Fruit fly (Drosophila melanogaster): ENCODE measurements around the gene lmgB.

Gene lmgB

DNA sequence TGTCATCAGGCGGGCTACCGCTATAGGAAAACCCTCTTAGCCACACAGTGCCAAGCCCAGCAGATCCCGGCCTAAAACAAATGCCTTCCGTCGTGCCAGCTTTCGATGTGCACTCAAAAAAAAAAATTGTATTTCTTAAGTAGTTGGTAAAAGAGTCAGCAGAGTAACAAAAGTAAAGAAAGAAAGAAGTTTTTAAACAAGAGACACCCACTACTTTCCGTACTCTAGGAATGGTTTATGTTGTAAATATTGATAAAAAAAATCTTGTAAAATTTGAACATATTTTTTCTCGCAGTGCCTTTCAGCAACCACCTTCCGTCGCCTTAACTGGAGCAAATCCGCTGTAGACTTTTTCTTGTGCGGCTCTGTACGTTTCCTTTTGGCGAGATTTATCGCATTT, 44.5 kb upstream of the lmgB start (continued):
- no peak for TF ChIP-seq btn (GFP tag; optimal IDR thresholded peaks at IDR 0.05)
- TF ChIP-seq zen2 (GFP tag; IDR thresholded peaks at IDR 0.05; ENCODE audit: partially characterized antibody): no peak
- TF ChIP-seq fd3F (GFP tag; optimal IDR thresholded peaks at IDR 0.05): peak; percentile 22
- no peak for TF ChIP-seq C15 (GFP tag; IDR thresholded peaks at IDR 0.05)
- TF ChIP-seq CG30431 (GFP tag; optimal IDR thresholded peaks at IDR 0.05): no peak
- TF ChIP-seq CG10959 (GFP tag; IDR thresholded peaks at IDR 0.05): no peak
- no peak for TF ChIP-seq gro (GFP tag; optimal IDR thresholded peaks at IDR 0.05)
- no peak for TF ChIP-seq luna (GFP tag; optimal IDR thresholded peaks at IDR 0.05)
- no peak for TF ChIP-seq CG8359 (GFP tag; optimal IDR thresholded peaks at IDR 0.05; ENCODE audit: borderline replicate concordance)
- TF ChIP-seq zfh2 (GFP tag; optimal IDR thresholded peaks at IDR 0.05): no peak
- no peak for TF ChIP-seq CG4730 (GFP tag; IDR thresholded peaks at IDR 0.05)
- TF ChIP-seq abd-A (tag; optimal IDR thresholded peaks at IDR 0.05): no peak
- no peak for TF ChIP-seq jing (GFP tag; optimal IDR thresholded peaks at IDR 0.05)
- no peak for TF ChIP-seq unc-4 (GFP tag; IDR thresholded peaks at IDR 0.05; ENCODE audit: partially characterized antibody)
- no peak for TF ChIP-seq psq (GFP tag; optimal IDR thresholded peaks at IDR 0.05)
- TF ChIP-seq mld (GFP tag; IDR thresholded peaks at IDR 0.05; ENCODE audit: partially characterized antibody): no peak
- peak; percentile 57 for TF ChIP-seq grau (tag; optimal IDR thresholded peaks at IDR 0.05)
- no peak for TF ChIP-seq pb (GFP tag; optimal IDR thresholded peaks at IDR 0.05)
- no peak for TF ChIP-seq Trl (optimal IDR thresholded peaks at IDR 0.05)
- peak; percentile 10 for TF ChIP-seq Trl (GFP tag; optimal IDR thresholded peaks at IDR 0.05)
- TF ChIP-seq CG12299 (tag; optimal IDR thresholded peaks at IDR 0.05): no peak
- TF ChIP-seq lbe (GFP tag; optimal IDR thresholded peaks at IDR 0.05): no peak
- TF ChIP-seq CG7271 (tag; optimal IDR thresholded peaks at IDR 0.05): no peak
- peak; percentile 19 for TF ChIP-seq ems (GFP tag; optimal IDR thresholded peaks at IDR 0.05)
- no peak for TF ChIP-seq CG8478 (optimal IDR thresholded peaks at IDR 0.05)
- peak in 1 of 2 experiments; percentile 32 for TF ChIP-seq Eip74EF (GFP tag; optimal IDR thresholded peaks at IDR 0.05)
- no peak for TF ChIP-seq fu2 (GFP tag; optimal IDR thresholded peaks at IDR 0.05)
- peak; percentile 32; the same call in 1 of the 2 replicates for TF ChIP-seq CG10366 (GFP tag; IDR thresholded peaks at IDR 0.05)
- TF ChIP-seq corto (GFP tag; optimal IDR thresholded peaks at IDR 0.05): no peak
- TF ChIP-seq emc (GFP tag; optimal IDR thresholded peaks at IDR 0.05): no peak
- TF ChIP-seq prd (optimal IDR thresholded peaks at IDR 0.05): no peak
- peak; percentile 57; the same call in 1 of the 3 replicates for TF ChIP-seq prd (GFP tag; IDR thresholded peaks at IDR 0.05)
- TF ChIP-seq inv (GFP tag; IDR thresholded peaks at IDR 0.05; ENCODE audit: partially characterized antibody): no peak
- TF ChIP-seq h (optimal IDR thresholded peaks at IDR 0.05): no peak
- TF ChIP-seq CG1024 (GFP tag; IDR thresholded peaks at IDR 0.05): no peak
- TF ChIP-seq CG4360 (GFP tag; IDR thresholded peaks at IDR 0.05): no peak
- TF ChIP-seq CG11696 (GFP tag; IDR thresholded peaks at IDR 0.05): no peak
- TF ChIP-seq Neu2 (GFP tag; optimal IDR thresholded peaks at IDR 0.05; ENCODE audit: borderline replicate concordance): no peak
- TF ChIP-seq CG5245 (GFP tag; optimal IDR thresholded peaks at IDR 0.05): peak; percentile 18
- TF ChIP-seq tin (GFP tag; optimal IDR thresholded peaks at IDR 0.05): peak; percentile 32
- TF ChIP-seq CG1832 (GFP tag; optimal IDR thresholded peaks at IDR 0.05): no peak
- no peak for TF ChIP-seq al (GFP tag; IDR thresholded peaks at IDR 0.05)
- no peak for TF ChIP-seq grn (GFP tag; optimal IDR thresholded peaks at IDR 0.05)
- peak; percentile 34 for TF ChIP-seq CG10267 (tag; optimal IDR thresholded peaks at IDR 0.05)
- TF ChIP-seq dpn (GFP tag; optimal IDR thresholded peaks at IDR 0.05): peak; percentile 29 to 36
- peak; percentile 32 for TF ChIP-seq scrt (GFP tag; optimal IDR thresholded peaks at IDR 0.05)
- TF ChIP-seq Bdp1 (GFP tag; optimal IDR thresholded peaks at IDR 0.05): no peak
- TF ChIP-seq fd96Cb (tag; optimal IDR thresholded peaks at IDR 0.05): peak; percentile 34
- no peak for TF ChIP-seq CG15011 (GFP tag; optimal IDR thresholded peaks at IDR 0.05)
- TF ChIP-seq CG9797 (GFP tag; optimal IDR thresholded peaks at IDR 0.05): no peak
- TF ChIP-seq ci (GFP tag; IDR thresholded peaks at IDR 0.05): peak; percentile 26; the same call in 1 of the 3 replicates
- no peak for TF ChIP-seq CG11456 (GFP tag; IDR thresholded peaks at IDR 0.05)
- TF ChIP-seq gsb-n (tag; optimal IDR thresholded peaks at IDR 0.05): peak; percentile 4
